Worm (Caenorhabditis elegans) whole organism, early embryonic: ENCODE data around the gene sftd-3.

Source experiments
- B0310.2 ChIP-seq: sonication (generic microtip); optimal IDR thresholded peaks from 2 replicates; lab custom pipeline; 2016; ENCODE audit warnings: mild to moderate bottlenecking, missing genetic modification characterization, missing compliant biosample characterization
- F13C5.2 ChIP-seq: sonication (generic microtip); optimal IDR thresholded peaks from 2 replicates; lab custom pipeline; 2017; ENCODE audit warnings: mild to moderate bottlenecking, missing genetic modification characterization, inconsistent platforms, missing compliant biosample characterization
- aly-1 ChIP-seq: sonication (generic microtip); optimal IDR thresholded peaks from 2 replicates; lab custom pipeline; 2016; ENCODE audit warnings: missing genetic modification characterization, missing compliant biosample characterization
- ama-1 ChIP-seq: fragments of 150-350 bp; optimal IDR thresholded peaks from 2 replicates; lab custom pipeline; 2014
- ceh-13 ChIP-seq: fragments of 200-800 bp; sonication (Bioruptor generic); optimal IDR thresholded peaks from 2 replicates; lab custom pipeline; 2018; ENCODE audit warnings: mild to moderate bottlenecking, missing genetic modification characterization, missing compliant biosample characterization
- ets-7 ChIP-seq: sonication (generic microtip); optimal IDR thresholded peaks from 2 replicates; lab custom pipeline; 2016; ENCODE audit warnings: missing genotype, missing genetic modification characterization, missing compliant biosample characterization
- hnd-1 ChIP-seq: sonication (generic microtip); optimal IDR thresholded peaks from 2 replicates; lab custom pipeline; 2016; ENCODE audit warnings: missing genetic modification characterization, missing compliant biosample characterization
- pes-1 ChIP-seq: fragments of 200-800 bp; sonication (Bioruptor generic); IDR thresholded peaks from 2 replicates; pipeline ENCODE4 v1.3.6; 2022; ENCODE audit warnings: missing genetic modification reagents, missing genetic modification characterization, missing compliant biosample characterization
- scrt-1 ChIP-seq: fragments of 200-800 bp; sonication (Bioruptor generic); IDR thresholded peaks from 2 replicates; pipeline ENCODE4 v1.3.6; 2022; ENCODE audit warnings: missing genetic modification characterization, missing compliant biosample characterization
- sea-1 ChIP-seq: fragments of 200-800 bp; sonication (Bioruptor generic); conservative IDR thresholded peaks from 2 replicates; pipeline ENCODE4 v1.3.6; 2022; ENCODE audit warnings: missing genetic modification characterization, missing compliant biosample characterization
- tbx-37 ChIP-seq: fragments of 200-800 bp; sonication (Bioruptor generic); conservative IDR thresholded peaks from 2 replicates; pipeline ENCODE4 v1.3.6; 2022; ENCODE audit warnings: missing genetic modification reagents, missing genetic modification characterization, missing compliant biosample characterization
- tra-4 ChIP-seq: sonication (generic microtip); optimal IDR thresholded peaks from 2 replicates; lab custom pipeline; 2017; ENCODE audit warnings: missing genetic modification characterization, missing compliant biosample characterization

ce11 chrII:8921456-8921855 lies 42.5 kb downstream of the sftd-3 start:
- TF ChIP-seq pes-1 (GFP tag; lab: Robert Waterston, UW) (no peak), ceh-13 (GFP tag; lab: Kevin White, UChicago) (no peak), ama-1 (lab: Kevin White, UChicago) (no peak), aly-1 (tag; lab: Kevin White, UChicago) (no peak), scrt-1 (GFP tag; lab: Robert Waterston, UW) (no peak), tra-4 (tag; lab: Kevin White, UChicago) (no peak), B0310.2 (no peak), F13C5.2 (tag; lab: Kevin White, UChicago) (no peak), ets-7 (tag; lab: Kevin White, UChicago) (no peak), hnd-1 (tag; lab: Kevin White, UChicago) (no peak), sea-1 (GFP tag; lab: Robert Waterston, UW) (no peak), tbx-37 (GFP tag; lab: Robert Waterston, UW) (no peak)
